Worm (Caenorhabditis elegans): Measurements from ENCODE around the gene lig-4.

lig-4 gene

ce11 chrIII:7521163-7521562, at the start of gene lig-4:
Gene lig-4 (plus strand): TSS chrIII:7521463.
- no peak for TF ChIP-seq ztf-26 (tag; optimal IDR thresholded peaks at IDR 0.05)
- TF ChIP-seq chd-7 (tag; optimal IDR thresholded peaks at IDR 0.05), result no peak
- no peak for TF ChIP-seq let-526 (GFP tag; IDR thresholded peaks at IDR 0.05)
- TF ChIP-seq cebp-2 (GFP tag; IDR thresholded peaks at IDR 0.05), result no peak
- TF ChIP-seq hmg-20 (GFP tag; IDR thresholded peaks at IDR 0.05), result no peak
- TF ChIP-seq hlh-12 (tag; optimal IDR thresholded peaks at IDR 0.05), result no peak
- no peak for TF ChIP-seq Y95B8A.8 (GFP tag; IDR thresholded peaks at IDR 0.05)
- no peak for TF ChIP-seq lsl-1 (GFP tag; optimal IDR thresholded peaks at IDR 0.05)
- no peak for TF ChIP-seq xnd-1 (tag; optimal IDR thresholded peaks at IDR 0.05)
- no peak for TF ChIP-seq sea-2 (GFP tag; IDR thresholded peaks at IDR 0.05)
- TF ChIP-seq lin-40 (tag; optimal IDR thresholded peaks at IDR 0.05), result no peak
- no peak for TF ChIP-seq mel-28 (tag; optimal IDR thresholded peaks at IDR 0.05; ENCODE audit: borderline replicate concordance)
- TF ChIP-seq snpc-4 (GFP tag; optimal IDR thresholded peaks at IDR 0.05), result no peak
- no peak for TF ChIP-seq snpc-4 (tag; optimal IDR thresholded peaks at IDR 0.05)

- TF ChIP-seq lin-40 (tag; optimal IDR thresholded peaks at IDR 0.05) (no peak), ets-4 (GFP tag; optimal IDR thresholded peaks at IDR 0.05) (peak; percentile 61), Y53F4B.3 (GFP tag; IDR thresholded peaks at IDR 0.05) (no peak), nfya-1 (tag; optimal IDR thresholded peaks at IDR 0.05; ENCODE audit: borderline replicate concordance, insufficient read depth) (no peak), nhr-80 (tag; optimal IDR thresholded peaks at IDR 0.05) (peak; percentile 96), efl-1 (GFP tag; optimal IDR thresholded peaks at IDR 0.05) (no peak), zfh-2 (GFP tag; conservative IDR thresholded peaks at IDR 0.05) (no peak), bed-1 (GFP tag; IDR thresholded peaks at IDR 0.05) (no peak), dpff-1 (tag; optimal IDR thresholded peaks at IDR 0.05) (no peak), dox-1 (GFP tag; IDR thresholded peaks at IDR 0.05) (peak; percentile 62), akir-1 (GFP tag; optimal IDR thresholded peaks at IDR 0.05) (no peak), snpc-3.4 (tag; optimal IDR thresholded peaks at IDR 0.05) (no peak), lir-1 (GFP tag; conservative IDR thresholded peaks at IDR 0.05) (no peak), chd-7 (tag; optimal IDR thresholded peaks at IDR 0.05) (no peak), tlf-1 (GFP tag; optimal IDR thresholded peaks at IDR 0.05) (no peak), ztf-22 (GFP tag; optimal IDR thresholded peaks at IDR 0.05) (no peak)
Observed at ce11 chrIII:7478932-7479331, 42.3 kb upstream of the lig-4 start.

ce11 chrIII:7484765-7485164, 36.5 kb upstream of the lig-4 start:
- TF ChIP-seq akir-1 (GFP tag; optimal IDR thresholded peaks at IDR 0.05) (no peak), ztf-25 (GFP tag; IDR thresholded peaks at IDR 0.05) (no peak), xnd-1 (tag; optimal IDR thresholded peaks at IDR 0.05) (no peak), rpc-1 (optimal IDR thresholded peaks at IDR 0.05) (no peak), rpc-1 (tag; optimal IDR thresholded peaks at IDR 0.05) (no peak), hlh-12 (tag; optimal IDR thresholded peaks at IDR 0.05) (no peak), lin-35 (GFP tag; optimal IDR thresholded peaks at IDR 0.05) (no peak), egrh-3 (GFP tag; IDR thresholded peaks at IDR 0.05) (no peak), gei-17 (GFP tag; optimal IDR thresholded peaks at IDR 0.05) (no peak), rcor-1 (GFP tag; IDR thresholded peaks at IDR 0.05) (no peak), F57C9.4 (tag; optimal IDR thresholded peaks at IDR 0.05) (no peak), nfya-1 (tag; optimal IDR thresholded peaks at IDR 0.05; ENCODE audit: borderline replicate concordance, insufficient read depth) (no peak), K12H6.12 (tag; optimal IDR thresholded peaks at IDR 0.05) (no peak)
